Worm (Caenorhabditis elegans) whole organism, late embryonic: Measurements from ENCODE around the gene AH10.2.

Experiments
- C38D4.7 ChIP-seq: fragments of 200-800 bp; sonication (Bioruptor generic); optimal IDR thresholded peaks from 2 replicates; lab custom pipeline; 2018; ENCODE audit warnings: mild to moderate bottlenecking, missing genetic modification characterization, moderate library complexity, missing compliant biosample characterization
- F13H6.1 ChIP-seq: sonication (generic microtip); optimal IDR thresholded peaks from 2 replicates; lab custom pipeline; 2016; ENCODE audit warnings: missing genetic modification characterization, missing compliant biosample characterization
- ama-1 ChIP-seq: fragments of 150-350 bp; optimal IDR thresholded peaks from 2 replicates; lab custom pipeline; 2014
- ceh-18 ChIP-seq: sonication (generic microtip); optimal IDR thresholded peaks from 2 replicates; lab custom pipeline; 2016; ENCODE audit warnings: missing genetic modification characterization, missing compliant biosample characterization
- ceh-19 ChIP-seq: fragments of 200-800 bp; sonication (Bioruptor generic); optimal IDR thresholded peaks from 2 replicates; lab custom pipeline; 2018; ENCODE audit warnings: mild to moderate bottlenecking, missing genetic modification characterization, missing compliant biosample characterization
- ceh-2 ChIP-seq: sonication (generic microtip); optimal IDR thresholded peaks from 2 replicates; lab custom pipeline; 2016; ENCODE audit warnings: missing genotype, missing genetic modification characterization, missing compliant biosample characterization
- ceh-22 ChIP-seq: sonication (generic microtip); optimal IDR thresholded peaks from 2 replicates; lab custom pipeline; 2017; ENCODE audit warnings: missing biosample characterization, missing genetic modification characterization
- ceh-30 ChIP-seq: fragments of 150-350 bp; optimal IDR thresholded peaks from 2 replicates; lab custom pipeline; 2014; ENCODE audit warnings: missing biosample characterization, missing genetic modification characterization
- ceh-31 ChIP-seq: sonication (generic microtip); optimal IDR thresholded peaks from 2 replicates; lab custom pipeline; 2016; ENCODE audit warnings: missing genetic modification characterization, missing compliant biosample characterization
- ceh-34 ChIP-seq: sonication (generic microtip); optimal IDR thresholded peaks from 2 replicates; lab custom pipeline; 2016; ENCODE audit warnings: mild to moderate bottlenecking, missing genetic modification characterization, missing compliant biosample characterization
- dmd-4 ChIP-seq: sonication (generic microtip); optimal IDR thresholded peaks from 2 replicates; lab custom pipeline; 2016; ENCODE audit warnings: borderline replicate concordance, missing genetic modification characterization, missing compliant biosample characterization
- dve-1 ChIP-seq: sonication (generic microtip); optimal IDR thresholded peaks from 2 replicates; lab custom pipeline; 2017; ENCODE audit warnings: antibody characterized with exemption, mild to moderate bottlenecking, missing genetic modification characterization, missing compliant biosample characterization
- elt-2 ChIP-seq: sonication (generic microtip); optimal IDR thresholded peaks from 2 replicates; lab custom pipeline; 2016; ENCODE audit warnings: missing genetic modification reagents, missing genetic modification characterization, missing compliant biosample characterization
- elt-4 ChIP-seq: sonication (generic microtip); optimal IDR thresholded peaks from 2 replicates; lab custom pipeline; 2016; ENCODE audit warnings: missing genetic modification characterization, missing compliant biosample characterization
- ets-4 ChIP-seq: sonication (generic microtip); optimal IDR thresholded peaks from 2 replicates; lab custom pipeline; 2016; ENCODE audit warnings: missing genetic modification characterization, missing compliant biosample characterization
- fkh-6 ChIP-seq: sonication (generic microtip); optimal IDR thresholded peaks from 2 replicates; lab custom pipeline; 2016; ENCODE audit warnings: missing genetic modification characterization, missing compliant biosample characterization
- gmeb-2 ChIP-seq: sonication (generic microtip); optimal IDR thresholded peaks from 2 replicates; lab custom pipeline; 2016; ENCODE audit warnings: missing genetic modification characterization, inconsistent platforms, missing compliant biosample characterization
- hlh-15 ChIP-seq: sonication (generic microtip); optimal IDR thresholded peaks from 2 replicates; lab custom pipeline; 2016; ENCODE audit warnings: missing genetic modification characterization, missing compliant biosample characterization
- hlh-30 ChIP-seq: sonication (generic microtip); optimal IDR thresholded peaks from 2 replicates; lab custom pipeline; 2017; ENCODE audit warnings: antibody characterized with exemption, missing genetic modification characterization, missing compliant biosample characterization; ENCODE audit not compliant: insufficient read depth
- hlh-6 ChIP-seq: sonication (generic microtip); optimal IDR thresholded peaks from 2 replicates; lab custom pipeline; 2016; ENCODE audit warnings: missing genotype, missing genetic modification characterization, missing compliant biosample characterization
- madf-2 ChIP-seq: sonication (generic microtip); optimal IDR thresholded peaks from 2 replicates; lab custom pipeline; 2017; ENCODE audit warnings: missing genetic modification characterization, missing compliant biosample characterization
- nfya-1 ChIP-seq: sonication (generic microtip); optimal IDR thresholded peaks from 2 replicates; lab custom pipeline; 2017; ENCODE audit warnings: missing genetic modification characterization, mild to moderate bottlenecking, missing compliant biosample characterization, antibody characterized with exemption, moderate library complexity
- npax-4 ChIP-seq: sonication (generic microtip); optimal IDR thresholded peaks from 2 replicates; lab custom pipeline; 2016; ENCODE audit warnings: missing genetic modification characterization, missing compliant biosample characterization
- odd-2 ChIP-seq: sonication (generic microtip); optimal IDR thresholded peaks from 2 replicates; lab custom pipeline; 2017; ENCODE audit warnings: antibody characterized with exemption, mild to moderate bottlenecking, missing genetic modification characterization, missing compliant biosample characterization
- pag-3 ChIP-seq: sonication (generic microtip); optimal IDR thresholded peaks from 2 replicates; lab custom pipeline; 2016; ENCODE audit warnings: missing compliant biosample characterization, missing genetic modification characterization, borderline replicate concordance
- pax-1 ChIP-seq: fragments of 150-350 bp; optimal IDR thresholded peaks from 2 replicates; lab custom pipeline; 2014; ENCODE audit warnings: missing biosample characterization, missing genetic modification characterization
- pha-2 ChIP-seq: sonication (generic microtip); optimal IDR thresholded peaks from 2 replicates; lab custom pipeline; 2017; ENCODE audit warnings: mild to moderate bottlenecking, missing genetic modification characterization, missing compliant biosample characterization
- pha-4 ChIP-seq: fragments of 150-350 bp; optimal IDR thresholded peaks from 2 replicates; lab custom pipeline; 2018; ENCODE audit warnings: missing biosample characterization, missing genetic modification reagents, missing genetic modification characterization
- pros-1 ChIP-seq: fragments of 150-350 bp; optimal IDR thresholded peaks from 2 replicates; lab custom pipeline; 2014; ENCODE audit warnings: missing biosample characterization, missing genetic modification reagents, missing genetic modification characterization
- ref-2 ChIP-seq: sonication (generic microtip); optimal IDR thresholded peaks from 2 replicates; lab custom pipeline; 2016; ENCODE audit warnings: missing genetic modification characterization, missing compliant biosample characterization
- rnt-1 ChIP-seq: sonication (generic microtip); optimal IDR thresholded peaks from 2 replicates; lab custom pipeline; 2016; ENCODE audit warnings: missing genetic modification characterization, missing compliant biosample characterization
- sdc-2 ChIP-seq: sonication (generic microtip); optimal IDR thresholded peaks from 2 replicates; lab custom pipeline; 2016; ENCODE audit warnings: missing genotype, missing genetic modification characterization, missing compliant biosample characterization
- sox-2 ChIP-seq: fragments of 200-800 bp; sonication (Bioruptor generic); IDR thresholded peaks from 2 replicates; pipeline ENCODE4 v1.3.6; 2022; ENCODE audit warnings: missing genetic modification reagents, missing genetic modification characterization, missing compliant biosample characterization
- tbx-2 ChIP-seq: sonication (generic microtip); optimal IDR thresholded peaks from 2 replicates; lab custom pipeline; 2016; ENCODE audit warnings: missing genetic modification characterization, missing compliant biosample characterization
- unc-42 ChIP-seq: sonication (generic microtip); optimal IDR thresholded peaks from 2 replicates; lab custom pipeline; 2016; ENCODE audit warnings: missing genotype, missing genetic modification characterization, missing compliant biosample characterization
- unc-55 ChIP-seq: sonication (generic microtip); optimal IDR thresholded peaks from 2 replicates; lab custom pipeline; 2017; ENCODE audit warnings: missing biosample characterization, missing genetic modification reagents, missing genetic modification characterization
- unc-86 ChIP-seq: sonication (generic microtip); optimal IDR thresholded peaks from 2 replicates; lab custom pipeline; 2016; ENCODE audit warnings: missing genetic modification characterization, missing compliant biosample characterization
- zip-5 ChIP-seq: sonication (generic microtip); optimal IDR thresholded peaks from 2 replicates; lab custom pipeline; 2016; ENCODE audit warnings: missing genetic modification characterization, missing compliant biosample characterization
- ztf-16 ChIP-seq: sonication (generic microtip); optimal IDR thresholded peaks from 2 replicates; lab custom pipeline; 2017; ENCODE audit warnings: missing genetic modification characterization, missing compliant biosample characterization

Gene AH10.2

ce11 chrV:14133002-14133763, 23.4 kb upstream of the AH10.2 start (continued):
- peak; percentile 2 for TF ChIP-seq zip-5 (tag; lab: Kevin White, UChicago)
- no peak for TF ChIP-seq madf-2 (tag; lab: Kevin White, UChicago)
- no peak for TF ChIP-seq ceh-30
- no peak for TF ChIP-seq fkh-6
- TF ChIP-seq C38D4.7 (GFP tag; lab: Kevin White, UChicago) = no peak
- TF ChIP-seq pha-4 = no peak
- no peak for TF ChIP-seq elt-4 (tag; lab: Kevin White, UChicago)
- no peak for TF ChIP-seq odd-2 (tag; lab: Kevin White, UChicago)
- TF ChIP-seq ama-1 = no peak
- TF ChIP-seq, all 69 proteins: peak for 5

- no peak for TF ChIP-seq dmd-4 (tag; lab: Kevin White, UChicago)
- TF ChIP-seq elt-2 (tag; lab: Kevin White, UChicago) = peak; percentile 75
Measured at ce11 chrV:14134757-14135441, 21.7 kb upstream of the AH10.2 start.

- no peak for TF ChIP-seq sdc-2 (tag; lab: Kevin White, UChicago)
- TF ChIP-seq hlh-15 (tag; lab: Kevin White, UChicago) = no peak
- peak; percentile 49 for TF ChIP-seq dve-1
- no peak for TF ChIP-seq hlh-6
- TF ChIP-seq tbx-2 (tag; lab: Kevin White, UChicago) = peak; percentile 77
- peak; percentile 56 for TF ChIP-seq elt-2 (tag; lab: Kevin White, UChicago)
- peak; percentile 39 for TF ChIP-seq ets-4 (tag; lab: Kevin White, UChicago)
- TF ChIP-seq zip-5 (tag; lab: Kevin White, UChicago) = peak; percentile 13
- TF ChIP-seq ceh-18 (tag; lab: Kevin White, UChicago) = peak; percentile 56
- TF ChIP-seq ceh-34 (tag; lab: Kevin White, UChicago) = peak; percentile 38
- TF ChIP-seq dmd-4 (tag; lab: Kevin White, UChicago) = no peak
- peak; percentile 1 for TF ChIP-seq unc-42
- peak; percentile 56 for TF ChIP-seq rnt-1 (tag; lab: Kevin White, UChicago)
- TF ChIP-seq unc-55 (GFP tag; lab: Kevin White, UChicago) = peak; percentile 64
- TF ChIP-seq sox-2 (GFP tag; lab: Robert Waterston, UW) = peak; percentile 2; the same call in 1 of the 2 replicates
- TF ChIP-seq fkh-6 = no peak
- no peak for TF ChIP-seq ztf-16 (tag; lab: Kevin White, UChicago)
- peak; percentile 82 for TF ChIP-seq ceh-31 (tag; lab: Kevin White, UChicago)
- TF ChIP-seq ceh-2 = peak; percentile 34
- peak; percentile 0 for TF ChIP-seq ceh-30
- no peak for TF ChIP-seq odd-2 (tag; lab: Kevin White, UChicago)
- no peak for TF ChIP-seq gmeb-2 (tag; lab: Kevin White, UChicago)
- peak; percentile 24 for TF ChIP-seq pha-2
- TF ChIP-seq pax-1 (tag; lab: Kevin White, UChicago) = peak; percentile 74
- no peak for TF ChIP-seq npax-4 (tag; lab: Kevin White, UChicago)
- peak; percentile 46 for TF ChIP-seq hlh-30 (tag; lab: Kevin White, UChicago)
- no peak for TF ChIP-seq pag-3
- no peak for TF ChIP-seq ceh-22 (tag; lab: Kevin White, UChicago)
- peak; percentile 72 for TF ChIP-seq F13H6.1 (tag; lab: Kevin White, UChicago)
- TF ChIP-seq nfya-1 (tag; lab: Kevin White, UChicago) = peak; percentile 75
- peak; percentile 46 for TF ChIP-seq ref-2 (tag; lab: Kevin White, UChicago)
- peak; percentile 13 for TF ChIP-seq unc-86 (tag; lab: Kevin White, UChicago)
- peak; percentile 67 for TF ChIP-seq ceh-19 (GFP tag; lab: Kevin White, UChicago)
- TF ChIP-seq pros-1 = peak; percentile 7
Measured at ce11 chrV:14136152-14136551, 20.4 kb upstream of the AH10.2 start.
